Worm (Caenorhabditis elegans): ENCODE data around the gene rpb-6.

rpb-6 gene

DNA sequence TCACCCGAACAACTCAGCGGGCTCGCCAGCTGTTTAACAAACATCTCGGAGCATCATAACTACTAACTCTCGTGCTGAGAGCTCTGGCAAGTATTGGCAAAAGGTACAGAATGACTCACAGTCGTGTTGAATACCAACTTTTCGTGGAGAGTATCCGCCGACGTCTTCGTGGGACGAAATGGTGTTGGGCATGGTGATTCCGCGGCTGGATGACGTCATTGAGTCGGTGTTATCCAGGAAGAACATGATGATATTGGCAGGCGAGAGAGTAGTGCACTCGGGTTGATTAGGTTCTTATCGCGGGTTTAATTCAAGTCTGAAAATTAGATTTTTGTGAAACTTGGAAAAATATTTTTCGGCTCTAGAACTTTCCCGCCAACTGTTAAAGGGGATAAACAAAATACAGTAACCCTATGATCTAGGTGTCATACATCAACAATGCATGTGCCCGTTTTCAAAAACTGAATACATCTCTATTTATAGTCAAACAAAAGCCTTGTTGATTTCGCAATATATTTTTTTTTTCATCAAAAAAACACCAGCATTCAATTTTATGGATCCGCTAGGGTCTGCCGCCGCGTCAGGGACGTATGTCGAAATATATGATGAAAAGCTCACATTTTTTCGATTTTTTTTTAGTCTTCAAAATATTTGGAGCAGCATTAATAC is 25.7 kb upstream of the rpb-6 start (continued):
- TF ChIP-seq sdz-12 (GFP tag; optimal IDR thresholded peaks at IDR 0.05) (no peak), nhr-48 (tag; optimal IDR thresholded peaks at IDR 0.05) (no peak), dmd-6 (GFP tag; IDR thresholded peaks at IDR 0.05) (no peak), cey-2 (tag; optimal IDR thresholded peaks at IDR 0.05; ENCODE audit: borderline replicate concordance, insufficient read depth) (no peak), lsy-2 (tag; optimal IDR thresholded peaks at IDR 0.05) (peak in 1 of 2 experiments; percentile 43), lin-39 (tag; optimal IDR thresholded peaks at IDR 0.05) (no peak), snpc-4 (tag; optimal IDR thresholded peaks at IDR 0.05) (no peak), dpl-1 (GFP tag; optimal IDR thresholded peaks at IDR 0.05) (no peak), F49E8.2 (tag; optimal IDR thresholded peaks at IDR 0.05; ENCODE audit: borderline replicate concordance) (no peak), Y105C5A.15 (GFP tag; IDR thresholded peaks at IDR 0.05) (no peak), hmg-1.1 (GFP tag; IDR thresholded peaks at IDR 0.05) (no peak), skn-1 (tag; optimal IDR thresholded peaks at IDR 0.05) (no peak), R02D3.7 (tag; optimal IDR thresholded peaks at IDR 0.05) (no peak), lir-3 (tag; optimal IDR thresholded peaks at IDR 0.05) (no peak), mdl-1 (tag; optimal IDR thresholded peaks at IDR 0.05) (no peak), zag-1 (tag; optimal IDR thresholded peaks at IDR 0.05) (no peak), mep-1 (tag; optimal IDR thresholded peaks at IDR 0.05) (no peak), madf-9 (GFP tag; conservative IDR thresholded peaks at IDR 0.05) (0 out of 2 replicates have a peak, but pooled peaks have one; percentile 24), mdt-29 (GFP tag; IDR thresholded peaks at IDR 0.05) (peak; percentile 34; the same call in 1 of the 2 replicates), spr-1 (tag; optimal IDR thresholded peaks at IDR 0.05) (no peak), dmd-8 (GFP tag; IDR thresholded peaks at IDR 0.05) (no peak), ceh-28 (tag; optimal IDR thresholded peaks at IDR 0.05) (no peak), ceh-82 (tag; optimal IDR thresholded peaks at IDR 0.05) (no peak), unc-39 (tag; optimal IDR thresholded peaks at IDR 0.05) (no peak), aha-1 (tag) (peak; percentile 85), egl-27 (tag; optimal IDR thresholded peaks at IDR 0.05) (no peak), tra-1 (GFP tag; IDR thresholded peaks at IDR 0.05) (no peak), fkh-10 (GFP tag; optimal IDR thresholded peaks at IDR 0.05) (no peak), ZK337.2 (GFP tag; IDR thresholded peaks at IDR 0.05) (no peak), F44E2.7 (GFP tag; IDR thresholded peaks at IDR 0.05) (no peak), set-16 (GFP tag; IDR thresholded peaks at IDR 0.05) (no peak), tag-97 (GFP tag; IDR thresholded peaks at IDR 0.05) (no peak), nhr-28 (tag; optimal IDR thresholded peaks at IDR 0.05) (no peak), snpc-1.2 (GFP tag; IDR thresholded peaks at IDR 0.05) (no peak), nhr-102 (tag; optimal IDR thresholded peaks at IDR 0.05) (no peak), arid-1 (GFP tag; conservative IDR thresholded peaks at IDR 0.05) (no peak), lin-13 (GFP tag; optimal IDR thresholded peaks at IDR 0.05) (no peak), daf-16 (GFP tag; optimal IDR thresholded peaks at IDR 0.05) (no peak), daf-16 (tag; optimal IDR thresholded peaks at IDR 0.05) (peak; percentile 12), php-3 (GFP tag; IDR thresholded peaks at IDR 0.05) (no peak; the same call in 1 of the 2 replicates), egl-43 (GFP tag; IDR thresholded peaks at IDR 0.05) (0 out of 2 replicates have a peak, but pooled peaks have one; percentile 25), pqm-1 (tag; optimal IDR thresholded peaks at IDR 0.05) (no peak), vab-7 (GFP tag; IDR thresholded peaks at IDR 0.05) (no peak), nhr-77 (tag; optimal IDR thresholded peaks at IDR 0.05) (no peak), T20F7.1 (GFP tag; optimal IDR thresholded peaks at IDR 0.05) (peak; percentile 32), pha-4 (GFP tag; IDR thresholded peaks at IDR 0.05) (no peak; the same call in 1 of the 2 replicates), pha-4 (tag; optimal IDR thresholded peaks at IDR 0.05) (no peak), ama-1 (optimal IDR thresholded peaks at IDR 0.05) (no peak), lin-29 (GFP tag; IDR thresholded peaks at IDR 0.05) (no peak), dve-1 (tag; optimal IDR thresholded peaks at IDR 0.05; ENCODE audit: insufficient read depth) (no peak), F26F4.8 (GFP tag; conservative IDR thresholded peaks at IDR 0.05) (no peak), aly-2 (tag; optimal IDR thresholded peaks at IDR 0.05) (no peak)
